Worm (Caenorhabditis elegans) whole organism, L4 larva: ENCODE results near the gene M02F4.2.

Source experiments
- ceh-28 ChIP-seq: fragments of 150-350 bp; optimal IDR thresholded peaks from 2 replicates; lab custom pipeline; 2014; ENCODE audit warnings: missing biosample characterization, missing genetic modification reagents, missing genetic modification characterization
- sdz-12 ChIP-seq: fragments of 200-800 bp; sonication (Bioruptor generic); optimal IDR thresholded peaks from 2 replicates; lab custom pipeline; 2018; ENCODE audit warnings: mild to moderate bottlenecking, missing genetic modification characterization, missing compliant biosample characterization
- snpc-4 ChIP-seq: fragments of 150-350 bp; optimal IDR thresholded peaks from 2 replicates; lab custom pipeline; 2014; ENCODE audit warnings: missing biosample characterization, missing genetic modification characterization
- unc-130 ChIP-seq: sonication (generic microtip); optimal IDR thresholded peaks from 2 replicates; lab custom pipeline; 2016; ENCODE audit warnings: missing genetic modification reagents, missing genetic modification characterization, missing compliant biosample characterization
- zag-1 ChIP-seq: fragments of 150-350 bp; optimal IDR thresholded peaks from 2 replicates; lab custom pipeline; 2014; ENCODE audit warnings: missing biosample characterization, missing genetic modification characterization

- TF ChIP-seq unc-130 (GFP tag; lab: Kevin White, UChicago) (no peak), snpc-4 (tag; lab: Kevin White, UChicago) (no peak), ceh-28 (tag; lab: Kevin White, UChicago) (no peak), sdz-12 (no peak), zag-1 (tag; lab: Kevin White, UChicago) (no peak)
These were observed 611 bp downstream of the M02F4.2 start for ce11 chrX:3033492-3033891.
